Fruit fly (Drosophila melanogaster): Measurements from ENCODE around the gene CG14362.

- TF ChIP-seq OdsH (GFP tag; optimal IDR thresholded peaks at IDR 0.05) (no peak), psq (GFP tag; optimal IDR thresholded peaks at IDR 0.05) (no peak), foxo (GFP tag; optimal IDR thresholded peaks at IDR 0.05) (no peak), lola (GFP tag; optimal IDR thresholded peaks at IDR 0.05) (no peak), usp (GFP tag; optimal IDR thresholded peaks at IDR 0.05) (no peak)
Measured at dm6 chr3R:13901543-13901945, 46.3 kb upstream of the CG14362 start, which contains the start of gene ems.
